Worm (Caenorhabditis elegans) whole organism, early embryonic: ENCODE data around the gene nrde-2.

Experiments
- B0310.2 ChIP-seq: sonication (generic microtip); optimal IDR thresholded peaks from 2 replicates; lab custom pipeline; 2016; ENCODE audit warnings: mild to moderate bottlenecking, missing genetic modification characterization, missing compliant biosample characterization
- ama-1 ChIP-seq: fragments of 150-350 bp; optimal IDR thresholded peaks from 2 replicates; lab custom pipeline; 2014

ce11 chrII:10250966-10251365 lies 3.5 kb upstream of the nrde-2 start, which contains the start of gene F54B3.1:
- no peak for TF ChIP-seq ama-1 (lab: Kevin White, UChicago)
- TF ChIP-seq B0310.2 (tag; lab: Kevin White, UChicago) = no peak
